Worm (Caenorhabditis elegans) whole organism, mixed stage, embryonic: Measurements from ENCODE around the gene lips-11.

Experiments
- elt-1 ChIP-seq: sonication (generic microtip); optimal IDR thresholded peaks from 2 replicates; lab custom pipeline; 2017; ENCODE audit warnings: missing genetic modification characterization, mild to moderate bottlenecking, missing compliant biosample characterization, antibody characterized with exemption, moderate library complexity, borderline replicate concordance; ENCODE audit not compliant: insufficient read depth
- elt-3 ChIP-seq: fragments of 150-350 bp; optimal IDR thresholded peaks from 2 replicates; lab custom pipeline; 2014; ENCODE audit warnings: missing biosample characterization, missing genetic modification characterization
- lin-13 ChIP-seq: fragments of 150-350 bp; optimal IDR thresholded peaks from 2 replicates; lab custom pipeline; 2014; ENCODE audit warnings: missing biosample characterization, missing genetic modification characterization
- lin-32 ChIP-seq: fragments of 200-800 bp; sonication (Bioruptor generic); optimal IDR thresholded peaks from 2 replicates; lab custom pipeline; 2018; ENCODE audit warnings: mild to moderate bottlenecking, missing genetic modification characterization, missing compliant biosample characterization
- lsy-2 ChIP-seq: fragments of 150-350 bp; optimal IDR thresholded peaks from 2 replicates; lab custom pipeline; 2014; ENCODE audit warnings: missing biosample characterization, missing genetic modification characterization
- nhr-237 ChIP-seq: fragments of 150-350 bp; optimal IDR thresholded peaks from 2 replicates; lab custom pipeline; 2014; ENCODE audit warnings: missing biosample characterization, missing genetic modification characterization
- snpc-4 ChIP-seq: fragments of 150-350 bp; optimal IDR thresholded peaks from 2 replicates; lab custom pipeline; 2014; ENCODE audit warnings: missing biosample characterization, missing genetic modification characterization
- unc-120 ChIP-seq: sonication (generic microtip); optimal IDR thresholded peaks from 2 replicates; lab custom pipeline; 2017; ENCODE audit warnings: missing genetic modification characterization, missing compliant biosample characterization; ENCODE audit not compliant: poor library complexity, severe bottlenecking
- zip-8 ChIP-seq: fragments of 150-350 bp; optimal IDR thresholded peaks from 2 replicates; lab custom pipeline; 2014; ENCODE audit warnings: missing biosample characterization, missing genetic modification characterization

ce11 chrII:1106914-1107597 lies 3.7 kb downstream of the lips-11 start, which contains the start of gene col-40:
- TF ChIP-seq lin-32 (GFP tag; lab: Kevin White, UChicago) (no peak), snpc-4 (no peak), lin-13 (tag; lab: Kevin White, UChicago) (no peak), elt-1 (peak; percentile 82), zip-8 (tag; lab: Kevin White, UChicago) (no peak), elt-3 (tag; lab: Kevin White, UChicago) (no peak), lsy-2 (tag; lab: Kevin White, UChicago) (no peak), unc-120 (tag; lab: Kevin White, UChicago) (no peak), nhr-237 (tag; lab: Kevin White, UChicago) (no peak)
